Worm (Caenorhabditis elegans): Measurements from ENCODE around the gene nmr-2.

Gene nmr-2

DNA sequence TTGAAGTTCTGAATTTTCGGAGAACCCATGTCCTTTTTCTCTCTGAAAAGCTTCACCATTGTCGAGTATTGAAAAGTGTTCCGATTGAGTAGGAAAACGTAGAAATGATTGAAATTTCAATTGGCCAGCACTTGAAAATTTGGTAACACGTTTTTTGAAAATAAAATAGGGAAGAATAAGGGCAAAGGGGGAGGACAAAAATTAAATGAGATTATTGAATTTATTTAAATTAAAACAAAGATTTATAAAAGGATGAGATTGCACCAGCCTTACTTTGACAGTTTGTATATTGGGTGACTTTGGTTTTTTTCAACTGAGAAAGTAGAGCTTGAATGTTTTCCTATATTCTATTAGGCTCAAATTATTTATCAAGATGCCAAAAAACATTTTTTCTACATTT, 2.7 kb upstream of the nmr-2 start, which contains the start of gene obr-2:
Gene obr-2 (minus strand): TSS at position 101 of the 400 bp plus-strand sequence.
- TF ChIP-seq med-1 (GFP tag; optimal IDR thresholded peaks at IDR 0.05; ENCODE audit: insufficient read depth), result no peak
- no peak for TF ChIP-seq ref-1 (GFP tag; conservative IDR thresholded peaks at IDR 0.05)
- TF ChIP-seq tab-1 (GFP tag; IDR thresholded peaks at IDR 0.05), result no peak

DNA sequence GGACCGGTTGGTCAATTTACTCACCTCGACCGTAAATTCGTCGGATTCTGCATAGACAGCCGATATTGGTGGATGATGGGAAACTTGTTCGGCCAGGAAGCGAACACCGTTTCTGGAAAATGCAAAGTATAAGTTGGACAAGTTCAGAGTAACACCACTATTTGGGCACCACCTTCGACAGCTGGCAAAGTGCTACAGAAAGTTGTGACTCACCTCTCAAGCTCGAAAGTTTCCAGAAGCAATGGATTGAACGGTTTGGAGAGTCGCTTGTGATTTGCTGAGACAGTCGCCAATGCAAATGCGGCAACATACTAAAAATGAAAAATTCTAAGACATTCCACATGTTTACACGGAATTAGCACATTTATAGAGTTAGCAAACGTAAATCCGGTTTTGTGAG, 1.9 kb upstream of the nmr-2 start:
- TF ChIP-seq ref-1 (GFP tag; conservative IDR thresholded peaks at IDR 0.05), result no peak
- no peak for TF ChIP-seq ztf-29 (GFP tag; IDR thresholded peaks at IDR 0.05)
- TF ChIP-seq cog-1 (tag; optimal IDR thresholded peaks at IDR 0.05), result no peak
- TF ChIP-seq klf-2 (GFP tag; conservative IDR thresholded peaks at IDR 0.05), result no peak
- no peak for TF ChIP-seq flt-1 (GFP tag; IDR thresholded peaks at IDR 0.05)

DNA sequence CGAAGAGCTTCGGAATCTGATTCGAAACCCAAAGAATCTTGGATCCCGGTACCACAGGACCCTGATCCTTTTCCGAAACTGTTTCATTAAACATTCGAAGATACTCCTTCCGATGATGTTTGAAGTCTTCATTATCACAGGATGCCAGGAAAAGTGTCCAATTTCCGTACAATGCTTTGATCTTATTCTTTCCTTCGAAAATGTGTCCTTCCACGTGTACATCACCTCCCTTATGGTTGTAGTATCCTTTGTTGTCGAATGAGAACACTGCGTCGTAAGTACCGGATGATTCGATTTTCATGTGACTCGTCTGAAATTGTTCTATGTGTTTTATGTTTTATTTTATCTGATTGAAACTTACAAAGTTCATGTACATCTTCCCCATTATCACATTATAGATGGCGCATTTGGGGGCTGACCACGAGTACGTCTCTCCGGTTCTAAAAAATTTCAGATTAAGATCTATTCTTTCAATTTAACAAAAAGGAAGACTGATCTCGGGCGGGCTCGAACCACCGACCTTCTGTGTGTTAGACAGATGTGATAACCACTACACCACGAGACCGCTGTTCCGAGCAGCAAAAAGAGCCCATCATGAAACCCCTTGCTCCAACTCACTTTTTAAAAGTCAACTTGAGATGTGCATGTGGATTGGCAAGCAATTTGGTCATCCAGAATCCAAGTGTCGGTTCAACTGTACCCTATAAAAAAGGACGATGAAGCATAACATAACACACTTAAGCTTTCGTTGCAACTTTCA, 1.3 kb upstream of the nmr-2 start:
- TF ChIP-seq T22C8.4 (GFP tag; IDR thresholded peaks at IDR 0.05) (no peak), med-1 (GFP tag; optimal IDR thresholded peaks at IDR 0.05; ENCODE audit: insufficient read depth) (no peak), cog-1 (tag; optimal IDR thresholded peaks at IDR 0.05) (no peak), klf-2 (GFP tag; conservative IDR thresholded peaks at IDR 0.05) (no peak), tab-1 (GFP tag; IDR thresholded peaks at IDR 0.05) (no peak), ztf-29 (GFP tag; IDR thresholded peaks at IDR 0.05) (no peak), ref-1 (GFP tag; conservative IDR thresholded peaks at IDR 0.05) (no peak), ztf-23 (GFP tag; IDR thresholded peaks at IDR 0.05) (no peak), flt-1 (GFP tag; IDR thresholded peaks at IDR 0.05) (no peak)

DNA sequence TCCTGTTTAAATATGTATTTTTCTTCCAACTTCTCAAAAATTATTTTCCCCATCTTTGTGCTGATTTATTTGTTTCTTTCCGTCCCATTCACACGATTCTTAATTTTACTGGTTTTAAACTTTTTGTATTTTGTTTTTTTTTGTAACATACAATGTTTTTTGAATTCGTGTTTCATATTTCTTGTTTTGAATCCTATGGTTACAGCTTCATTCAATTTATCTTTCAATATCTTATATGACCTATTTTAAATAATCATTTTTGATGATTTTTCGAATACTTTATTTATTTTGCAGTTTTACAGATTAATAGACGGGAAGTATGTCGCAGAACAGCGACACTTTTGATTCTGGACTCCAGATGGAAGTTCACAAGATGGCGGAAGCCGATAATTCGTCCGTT, 6.7 kb downstream of the nmr-2 start, which contains the start of gene hrde-2:
Gene hrde-2 (plus strand): TSS at position 301 of the 400 bp plus-strand sequence.
- TF ChIP-seq med-1 (GFP tag; optimal IDR thresholded peaks at IDR 0.05; ENCODE audit: insufficient read depth) (no peak), ref-1 (GFP tag; conservative IDR thresholded peaks at IDR 0.05) (no peak), ztf-23 (GFP tag; IDR thresholded peaks at IDR 0.05) (no peak)

DNA sequence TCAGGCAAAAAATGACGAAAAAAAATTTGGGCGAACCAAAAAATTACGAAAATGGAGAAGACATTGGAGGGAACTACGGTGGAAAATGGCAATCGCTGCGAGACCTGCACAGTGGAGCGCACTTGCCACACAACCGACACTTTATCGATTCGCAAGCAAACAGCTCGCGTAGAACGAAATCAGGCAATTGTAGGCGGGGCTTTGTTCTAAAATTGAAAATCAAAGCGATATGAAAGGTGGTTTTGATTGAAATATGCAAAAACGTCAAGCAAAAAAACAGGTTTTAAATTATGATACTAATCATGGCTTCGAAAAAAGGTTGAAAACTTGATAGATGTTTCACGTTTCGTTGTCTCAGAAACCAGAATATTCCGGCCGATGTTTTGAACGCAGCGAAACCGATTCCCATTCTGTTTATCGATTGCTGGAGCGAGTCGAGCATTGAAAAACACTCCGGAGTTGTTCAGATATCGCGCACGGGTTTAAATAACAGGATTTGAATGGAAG, 9.2 kb downstream of the nmr-2 start, which contains the start of the genes fib-1 and mut-15:
Gene fib-1 (minus strand): TSS at position 40 of the 507 bp plus-strand sequence.
Gene mut-15 (plus strand): TSS at position 360 of the 507 bp plus-strand sequence.
- TF ChIP-seq ztf-23 (GFP tag; IDR thresholded peaks at IDR 0.05) (peak; percentile 72), flt-1 (GFP tag; IDR thresholded peaks at IDR 0.05) (peak; percentile 82), tab-1 (GFP tag; IDR thresholded peaks at IDR 0.05) (no peak), ref-1 (GFP tag; conservative IDR thresholded peaks at IDR 0.05) (0 out of 2 replicates have a peak, but pooled peaks have one; percentile 31), ztf-29 (GFP tag; IDR thresholded peaks at IDR 0.05) (0 out of 2 replicates have a peak, but pooled peaks have one; percentile 26), cog-1 (tag; optimal IDR thresholded peaks at IDR 0.05) (peak; percentile 93), T22C8.4 (GFP tag; IDR thresholded peaks at IDR 0.05) (peak; percentile 73), med-1 (GFP tag; optimal IDR thresholded peaks at IDR 0.05; ENCODE audit: insufficient read depth) (no peak), klf-2 (GFP tag; conservative IDR thresholded peaks at IDR 0.05) (0 out of 2 replicates have a peak, but pooled peaks have one; percentile 38)

DNA sequence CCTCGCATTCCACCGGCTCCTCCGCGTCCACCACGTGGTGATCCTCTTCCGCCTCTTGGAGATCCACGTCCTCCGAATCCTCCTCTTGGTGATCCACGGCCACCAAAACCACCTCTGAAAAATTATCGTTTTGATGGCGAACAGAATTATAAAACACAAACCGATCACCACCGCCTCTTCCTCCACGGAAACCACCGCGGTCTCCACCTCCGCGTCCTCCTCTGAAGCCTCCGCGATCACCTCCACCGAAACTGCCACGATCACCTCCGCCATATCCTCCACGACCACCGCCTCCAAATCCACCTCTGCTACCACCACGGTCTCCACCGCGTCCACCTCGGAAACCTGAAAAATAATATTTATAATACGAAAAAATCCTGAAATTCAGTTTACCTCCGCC, 9.9 kb downstream of the nmr-2 start:
- TF ChIP-seq ztf-23 (GFP tag; IDR thresholded peaks at IDR 0.05), result no peak
- no peak for TF ChIP-seq cog-1 (tag; optimal IDR thresholded peaks at IDR 0.05)
- TF ChIP-seq klf-2 (GFP tag; conservative IDR thresholded peaks at IDR 0.05), result no peak
- no peak for TF ChIP-seq tab-1 (GFP tag; IDR thresholded peaks at IDR 0.05)
- no peak for TF ChIP-seq T22C8.4 (GFP tag; IDR thresholded peaks at IDR 0.05)
- no peak for TF ChIP-seq ref-1 (GFP tag; conservative IDR thresholded peaks at IDR 0.05)
- TF ChIP-seq med-1 (GFP tag; optimal IDR thresholded peaks at IDR 0.05; ENCODE audit: insufficient read depth), result no peak
- TF ChIP-seq ztf-29 (GFP tag; IDR thresholded peaks at IDR 0.05), result no peak
- TF ChIP-seq flt-1 (GFP tag; IDR thresholded peaks at IDR 0.05), result no peak

DNA sequence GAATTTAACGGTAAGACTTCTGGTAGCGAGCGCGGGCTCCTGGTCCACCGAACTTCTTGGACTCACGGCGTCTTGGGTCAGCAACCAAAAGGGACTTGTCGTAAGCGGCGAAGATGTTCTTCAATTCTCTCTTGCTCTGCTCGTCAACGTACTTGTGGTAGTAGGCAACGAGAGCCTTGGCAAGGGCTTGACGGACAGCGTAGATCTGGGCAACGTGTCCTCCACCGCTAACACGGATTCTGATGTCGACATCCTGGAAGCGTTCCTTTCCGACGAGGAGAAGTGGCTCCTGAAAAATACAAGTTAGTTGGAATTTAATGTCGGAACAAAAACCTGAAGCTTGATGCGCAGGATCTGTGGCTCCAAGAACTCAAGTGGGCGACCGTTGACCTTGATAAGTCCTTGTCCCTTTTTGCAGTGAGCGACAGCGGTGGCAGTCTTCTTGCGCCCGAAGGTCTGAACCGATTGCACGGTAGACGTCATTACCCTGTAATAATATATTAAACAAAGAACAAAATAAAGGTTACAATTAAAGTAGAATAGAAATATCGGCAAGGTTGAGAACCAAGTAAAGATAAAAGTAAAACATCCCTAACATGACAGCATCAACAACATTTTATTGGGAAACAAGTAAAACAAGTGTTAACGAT, 11.3 kb downstream of the nmr-2 start, which contains the start of gene rps-16:
Gene rps-16 (minus strand): TSS at position 487 of the 650 bp plus-strand sequence.
- 0 out of 2 replicates have a peak, but pooled peaks have one; percentile 6 for TF ChIP-seq flt-1 (GFP tag; IDR thresholded peaks at IDR 0.05)
- TF ChIP-seq ztf-23 (GFP tag; IDR thresholded peaks at IDR 0.05), result no peak
- no peak for TF ChIP-seq med-1 (GFP tag; optimal IDR thresholded peaks at IDR 0.05; ENCODE audit: insufficient read depth)
- TF ChIP-seq ztf-29 (GFP tag; IDR thresholded peaks at IDR 0.05), result no peak
- no peak for TF ChIP-seq cog-1 (tag; optimal IDR thresholded peaks at IDR 0.05)
- TF ChIP-seq T22C8.4 (GFP tag; IDR thresholded peaks at IDR 0.05), result no peak
- TF ChIP-seq tab-1 (GFP tag; IDR thresholded peaks at IDR 0.05), result no peak
- TF ChIP-seq ref-1 (GFP tag; conservative IDR thresholded peaks at IDR 0.05), result no peak
- TF ChIP-seq klf-2 (GFP tag; conservative IDR thresholded peaks at IDR 0.05), result no peak

DNA sequence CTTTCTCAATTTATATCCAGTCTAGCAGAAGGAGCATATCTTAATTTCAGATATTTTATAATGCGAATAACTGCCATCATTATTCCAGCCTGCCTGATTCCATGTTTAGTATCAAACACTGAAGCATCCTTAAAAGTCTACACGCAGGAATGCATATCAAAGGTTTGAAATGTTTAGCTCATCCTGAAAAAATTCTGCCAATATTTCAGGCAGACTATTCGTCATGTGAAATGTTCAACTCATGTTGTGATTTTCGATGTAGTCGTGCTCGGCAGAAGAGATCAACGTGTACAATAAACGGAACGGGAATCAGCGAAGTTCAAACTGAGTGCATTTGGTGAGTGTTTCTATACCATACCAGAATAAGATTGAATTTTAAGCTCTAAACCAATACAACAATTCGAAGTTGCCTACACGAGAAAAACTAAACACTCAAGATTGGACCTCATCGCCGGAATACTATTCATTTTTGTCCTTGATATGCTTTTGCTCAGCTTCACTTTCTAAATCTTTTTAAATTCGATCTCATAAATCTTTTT, 11.9 kb downstream of the nmr-2 start, which contains the start of gene T01C3.11:
Gene T01C3.11 (plus strand): TSS at position 51 of the 539 bp plus-strand sequence.
- TF ChIP-seq klf-2 (GFP tag; conservative IDR thresholded peaks at IDR 0.05) (no peak), ref-1 (GFP tag; conservative IDR thresholded peaks at IDR 0.05) (no peak), cog-1 (tag; optimal IDR thresholded peaks at IDR 0.05) (no peak), ztf-23 (GFP tag; IDR thresholded peaks at IDR 0.05) (no peak), med-1 (GFP tag; optimal IDR thresholded peaks at IDR 0.05; ENCODE audit: insufficient read depth) (no peak), ztf-29 (GFP tag; IDR thresholded peaks at IDR 0.05) (no peak), tab-1 (GFP tag; IDR thresholded peaks at IDR 0.05) (no peak), T22C8.4 (GFP tag; IDR thresholded peaks at IDR 0.05) (no peak), flt-1 (GFP tag; IDR thresholded peaks at IDR 0.05) (no peak)

DNA sequence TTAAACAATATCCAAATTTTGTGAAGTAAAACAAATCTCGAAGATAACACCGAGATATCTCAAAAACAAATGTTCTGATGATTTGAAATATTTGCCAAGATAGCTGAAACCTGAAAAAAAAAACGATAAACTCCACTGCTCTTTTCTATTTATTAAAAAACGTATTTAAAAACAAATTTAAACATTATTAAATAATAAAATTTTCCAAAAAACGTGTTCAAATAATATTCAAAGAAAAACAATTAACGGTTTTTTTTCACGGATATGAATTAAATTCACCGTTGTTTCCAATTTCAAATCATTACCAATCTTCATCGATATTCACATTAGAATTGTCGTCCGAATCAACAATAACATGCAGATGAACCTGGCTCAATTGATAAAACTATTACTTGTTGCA, 15.2 kb downstream of the nmr-2 start, which contains the start of gene irld-14:
Gene irld-14 (plus strand): TSS at position 301 of the 400 bp plus-strand sequence.
- TF ChIP-seq ztf-23 (GFP tag; IDR thresholded peaks at IDR 0.05) (no peak), tab-1 (GFP tag; IDR thresholded peaks at IDR 0.05) (no peak), ztf-29 (GFP tag; IDR thresholded peaks at IDR 0.05) (no peak), med-1 (GFP tag; optimal IDR thresholded peaks at IDR 0.05; ENCODE audit: insufficient read depth) (no peak), klf-2 (GFP tag; conservative IDR thresholded peaks at IDR 0.05) (no peak), ref-1 (GFP tag; conservative IDR thresholded peaks at IDR 0.05) (no peak), cog-1 (tag; optimal IDR thresholded peaks at IDR 0.05) (no peak), flt-1 (GFP tag; IDR thresholded peaks at IDR 0.05) (no peak), T22C8.4 (GFP tag; IDR thresholded peaks at IDR 0.05) (no peak)

Data from whole organism, midembryonic.